Fruit fly (Drosophila melanogaster) whole organism, embryonic: ENCODE measurements around the gene Prp39.

ENCODE experiments used
- Abd-B ChIP-seq: fragments of 200-800 bp; sonication (Bioruptor generic); optimal IDR thresholded peaks from 2 replicates; lab custom pipeline; 2018; ENCODE audit warnings: missing biosample characterization, mild to moderate bottlenecking, missing genetic modification characterization, moderate library complexity
- Atf3 ChIP-seq: fragments of 200-800 bp; sonication (Bioruptor generic); optimal IDR thresholded peaks from 3 replicates; lab custom pipeline; 2016; ENCODE audit warnings: missing biosample characterization, missing genetic modification characterization
- CG11398 ChIP-seq: fragments of 200-800 bp; sonication (Bioruptor generic); optimal IDR thresholded peaks from 2 replicates; lab custom pipeline; 2016; ENCODE audit warnings: missing biosample characterization, missing genetic modification characterization
- CG15514 ChIP-seq: fragments of 200-800 bp; sonication (Bioruptor generic); optimal IDR thresholded peaks from 3 replicates; lab custom pipeline; 2017; ENCODE audit warnings: missing biosample characterization, missing genetic modification characterization, mild to moderate bottlenecking, moderate library complexity, missing genetic modification reagents
- CG18599 ChIP-seq: fragments of 200-800 bp; sonication (Bioruptor generic); optimal IDR thresholded peaks from 3 replicates; lab custom pipeline; 2017; ENCODE audit warnings: missing biosample characterization, missing genetic modification characterization, mild to moderate bottlenecking, moderate library complexity, missing genetic modification reagents
- CG2120 ChIP-seq: fragments of 200-800 bp; sonication (Bioruptor generic); optimal IDR thresholded peaks from 3 replicates; lab custom pipeline; 2016; ENCODE audit warnings: missing biosample characterization, missing genetic modification characterization
- CG2199 ChIP-seq: fragments of 200-800 bp; sonication (Bioruptor generic); IDR thresholded peaks from 3 replicates; pipeline ENCODE4 v1.3.6; 2022; ENCODE audit warnings: missing biosample characterization, missing genetic modification characterization
- CG2712 ChIP-seq: fragments of 200-800 bp; optimal IDR thresholded peaks from 3 replicates; lab custom pipeline; 2019; ENCODE audit warnings: missing biosample characterization, mild to moderate bottlenecking, missing genetic modification characterization, moderate library complexity
- CG3065 ChIP-seq: fragments of 200-800 bp; sonication (Bioruptor generic); optimal IDR thresholded peaks from 2 replicates; lab custom pipeline; 2016; ENCODE audit warnings: missing biosample characterization, missing genetic modification characterization
- CG31441 ChIP-seq: fragments of 200-800 bp; sonication (Bioruptor generic); IDR thresholded peaks from 2 replicates; pipeline ENCODE4 v1.3.6; 2022; ENCODE audit warnings: missing biosample characterization, missing genetic modification characterization
- CG7556 ChIP-seq: fragments of 200-800 bp; sonication (Bioruptor generic); optimal IDR thresholded peaks from 2 replicates; lab custom pipeline; 2017; ENCODE audit warnings: missing biosample characterization, mild to moderate bottlenecking, missing genetic modification characterization
- CG8089 ChIP-seq: fragments of 200-800 bp; sonication (Bioruptor generic); optimal IDR thresholded peaks from 3 replicates; lab custom pipeline; 2016; ENCODE audit warnings: missing biosample characterization, missing genetic modification characterization
- CG8281 ChIP-seq: fragments of 200-800 bp; sonication (Bioruptor generic); optimal IDR thresholded peaks from 2 replicates; lab custom pipeline; 2018; ENCODE audit warnings: missing biosample characterization, mild to moderate bottlenecking, missing genetic modification characterization, moderate library complexity
- CG8388 ChIP-seq: fragments of 200-800 bp; sonication (Bioruptor generic); optimal IDR thresholded peaks from 2 replicates; lab custom pipeline; 2019; ENCODE audit warnings: missing biosample characterization, mild to moderate bottlenecking, missing genetic modification characterization, moderate library complexity
- CG8944 ChIP-seq: fragments of 200-800 bp; sonication (Bioruptor generic); optimal IDR thresholded peaks from 3 replicates; lab custom pipeline; 2016; ENCODE audit warnings: missing biosample characterization, missing genetic modification characterization
- CTCF ChIP-seq: fragments of 200-800 bp; sonication (Bioruptor generic); optimal IDR thresholded peaks from 2 replicates; lab custom pipeline; 2017; ENCODE audit warnings: missing biosample characterization, mild to moderate bottlenecking, missing genetic modification characterization, moderate library complexity
- Chrac-16 ChIP-seq: fragments of 200-800 bp; sonication (Bioruptor generic); optimal IDR thresholded peaks from 3 replicates; lab custom pipeline; 2016; ENCODE audit warnings: missing biosample characterization, missing genetic modification characterization
- Deaf1 ChIP-seq: fragments of 200-800 bp; optimal IDR thresholded peaks from 3 replicates; lab custom pipeline; 2019; ENCODE audit warnings: missing biosample characterization, mild to moderate bottlenecking, missing genetic modification characterization, moderate library complexity
- Dip3 ChIP-seq: fragments of 200-800 bp; sonication (Bioruptor generic); optimal IDR thresholded peaks from 3 replicates; lab custom pipeline; 2016; ENCODE audit warnings: missing biosample characterization, missing genetic modification characterization
- Doc3 ChIP-seq: fragments of 200-800 bp; sonication (Bioruptor generic); IDR thresholded peaks from 3 replicates; pipeline ENCODE4 v1.3.6; 2022; ENCODE audit warnings: missing biosample characterization, missing genetic modification characterization; ENCODE audit not compliant: partially characterized antibody
- HLH3B ChIP-seq: fragments of 200-800 bp; sonication (Bioruptor generic); IDR thresholded peaks from 2 replicates; pipeline ENCODE4 v1.3.6; 2022; ENCODE audit warnings: missing biosample characterization, missing genetic modification characterization
- HmgZ ChIP-seq: fragments of 200-800 bp; sonication (Bioruptor generic); optimal IDR thresholded peaks from 2 replicates; lab custom pipeline; 2018; ENCODE audit warnings: missing biosample characterization, mild to moderate bottlenecking, missing genetic modification characterization
- Hr78 ChIP-seq, 2 experiments: fragments of 200-800 bp in 1 of 2; fragments of >200 bp in 1 of 2; sonication (Bioruptor generic) in 1 of 2; optimal IDR thresholded peaks; 2 replicates each; lab custom pipeline; 2017 to 2019; ENCODE audit warnings: missing biosample characterization in 2 of 2, missing genetic modification characterization in 2 of 2, mild to moderate bottlenecking in 1 of 2, moderate library complexity in 1 of 2
- Jarid2 ChIP-seq: fragments of 200-800 bp; sonication (Bioruptor generic); optimal IDR thresholded peaks from 3 replicates; lab custom pipeline; 2017; ENCODE audit warnings: mild to moderate bottlenecking, missing biosample characterization, missing genetic modification reagents, missing genetic modification characterization
- Meics ChIP-seq: fragments of 200-800 bp; sonication (Bioruptor generic); optimal IDR thresholded peaks from 2 replicates; lab custom pipeline; 2017; ENCODE audit warnings: missing biosample characterization, mild to moderate bottlenecking, missing genetic modification characterization
- Nf-YB ChIP-seq: fragments of 200-800 bp; sonication (Bioruptor generic); optimal IDR thresholded peaks from 3 replicates; lab custom pipeline; 2019; ENCODE audit warnings: missing biosample characterization, mild to moderate bottlenecking, missing genetic modification characterization, moderate library complexity
- Oaz ChIP-seq: fragments of 200-800 bp; sonication (Bioruptor generic); IDR thresholded peaks from 2 replicates; pipeline ENCODE4 v1.3.6; 2022; ENCODE audit warnings: missing biosample characterization, missing genetic modification characterization
- Ravus ChIP-seq: fragments of 200-800 bp; sonication (Bioruptor generic); IDR thresholded peaks from 2 replicates; pipeline ENCODE4 v1.3.6; 2022; ENCODE audit warnings: missing biosample characterization, missing genetic modification characterization
- Rx ChIP-seq: fragments of 200-800 bp; sonication (Bioruptor generic); IDR thresholded peaks from 2 replicates; pipeline ENCODE4 v1.3.6; 2022; ENCODE audit warnings: missing biosample characterization, missing genetic modification characterization
- Sin3A ChIP-seq: fragments of >200 bp; optimal IDR thresholded peaks from 2 replicates; lab custom pipeline; 2018
- Vsx1 ChIP-seq: fragments of 200-800 bp; sonication (Bioruptor generic); optimal IDR thresholded peaks from 2 replicates; lab custom pipeline; 2017; ENCODE audit warnings: missing biosample characterization, mild to moderate bottlenecking, missing genetic modification characterization, missing genetic modification reagents
- aop ChIP-seq: fragments of 200-800 bp; sonication (Bioruptor generic); IDR thresholded peaks from 2 replicates; pipeline ENCODE4 v1.3.6; 2022; ENCODE audit warnings: missing biosample characterization, missing genetic modification characterization
- bab2 ChIP-seq: fragments of 200-800 bp; sonication (Bioruptor generic); optimal IDR thresholded peaks from 2 replicates; lab custom pipeline; 2016; ENCODE audit warnings: missing biosample characterization, missing genetic modification characterization
- cas ChIP-seq: fragments of 200-800 bp; sonication (Bioruptor generic); IDR thresholded peaks from 2 replicates; pipeline ENCODE4 v1.3.6; 2022; ENCODE audit warnings: missing biosample characterization, missing genetic modification characterization
- crc ChIP-seq: fragments of 200-800 bp; sonication (Bioruptor generic); optimal IDR thresholded peaks from 2 replicates; lab custom pipeline; 2016; ENCODE audit warnings: missing biosample characterization, missing genetic modification characterization
- fu2 ChIP-seq: fragments of 200-800 bp; sonication (Bioruptor generic); optimal IDR thresholded peaks from 2 replicates; lab custom pipeline; 2016; ENCODE audit warnings: missing biosample characterization, missing genetic modification characterization
- gcm ChIP-seq: fragments of 200-800 bp; sonication (Bioruptor generic); optimal IDR thresholded peaks from 2 replicates; lab custom pipeline; 2019; ENCODE audit warnings: missing biosample characterization, mild to moderate bottlenecking, missing genetic modification characterization, moderate library complexity
- hb ChIP-seq: fragments of 200-800 bp; sonication (Bioruptor generic); IDR thresholded peaks from 3 replicates; pipeline ENCODE4 v1.3.6; 2022; ENCODE audit warnings: missing biosample characterization, missing genetic modification characterization; ENCODE audit not compliant: partially characterized antibody
- knrl ChIP-seq: fragments of 200-800 bp; sonication (Bioruptor generic); IDR thresholded peaks from 3 replicates; pipeline ENCODE4 v1.3.6; 2022; ENCODE audit warnings: missing biosample characterization, missing genetic modification characterization; ENCODE audit not compliant: partially characterized antibody
- lbe ChIP-seq: fragments of 200-800 bp; sonication (Bioruptor generic); optimal IDR thresholded peaks from 2 replicates; lab custom pipeline; 2016; ENCODE audit warnings: missing biosample characterization, mild to moderate bottlenecking, missing genetic modification characterization
- mld ChIP-seq: fragments of 200-800 bp; sonication (Bioruptor generic); IDR thresholded peaks from 3 replicates; pipeline ENCODE4 v1.3.6; 2022; ENCODE audit warnings: missing biosample characterization, missing genetic modification characterization; ENCODE audit not compliant: partially characterized antibody
- psq ChIP-seq: fragments of 200-800 bp; sonication (Bioruptor generic); optimal IDR thresholded peaks from 2 replicates; lab custom pipeline; 2017; ENCODE audit warnings: missing biosample characterization, missing genetic modification characterization
- tgo ChIP-seq: fragments of 200-800 bp; sonication (Bioruptor generic); IDR thresholded peaks from 3 replicates; pipeline ENCODE4 v1.3.6; 2022; ENCODE audit warnings: missing biosample characterization, missing genetic modification characterization
- ttk ChIP-seq: fragments of 200-800 bp; sonication (Bioruptor generic); IDR thresholded peaks from 2 replicates; pipeline ENCODE4 v2.1.2; 2022; ENCODE audit warnings: missing biosample characterization, missing genetic modification characterization
- tx ChIP-seq: fragments of 200-800 bp; sonication (Bioruptor generic); optimal IDR thresholded peaks from 2 replicates; lab custom pipeline; 2016; ENCODE audit warnings: missing biosample characterization, missing genetic modification characterization
- unpg ChIP-seq: fragments of 200-800 bp; sonication (Bioruptor generic); optimal IDR thresholded peaks from 3 replicates; lab custom pipeline; 2018; ENCODE audit warnings: missing biosample characterization, mild to moderate bottlenecking, missing genetic modification characterization, moderate library complexity
- vvl ChIP-seq: fragments of 200-800 bp; sonication (Bioruptor generic); IDR thresholded peaks from 2 replicates; pipeline ENCODE4 v1.3.6; 2022; ENCODE audit warnings: missing biosample characterization, missing genetic modification characterization
- wek ChIP-seq: fragments of 200-800 bp; sonication (Bioruptor generic); optimal IDR thresholded peaks from 3 replicates; lab custom pipeline; 2018; ENCODE audit warnings: missing biosample characterization, mild to moderate bottlenecking, missing genetic modification characterization, moderate library complexity
- yki ChIP-seq: fragments of >200 bp; optimal IDR thresholded peaks from 3 replicates; lab custom pipeline; 2018
- zfh2 ChIP-seq: fragments of 200-800 bp; sonication (Bioruptor generic); optimal IDR thresholded peaks from 2 replicates; lab custom pipeline; 2016; ENCODE audit warnings: missing biosample characterization, missing genetic modification characterization

Gene Prp39

DNA sequence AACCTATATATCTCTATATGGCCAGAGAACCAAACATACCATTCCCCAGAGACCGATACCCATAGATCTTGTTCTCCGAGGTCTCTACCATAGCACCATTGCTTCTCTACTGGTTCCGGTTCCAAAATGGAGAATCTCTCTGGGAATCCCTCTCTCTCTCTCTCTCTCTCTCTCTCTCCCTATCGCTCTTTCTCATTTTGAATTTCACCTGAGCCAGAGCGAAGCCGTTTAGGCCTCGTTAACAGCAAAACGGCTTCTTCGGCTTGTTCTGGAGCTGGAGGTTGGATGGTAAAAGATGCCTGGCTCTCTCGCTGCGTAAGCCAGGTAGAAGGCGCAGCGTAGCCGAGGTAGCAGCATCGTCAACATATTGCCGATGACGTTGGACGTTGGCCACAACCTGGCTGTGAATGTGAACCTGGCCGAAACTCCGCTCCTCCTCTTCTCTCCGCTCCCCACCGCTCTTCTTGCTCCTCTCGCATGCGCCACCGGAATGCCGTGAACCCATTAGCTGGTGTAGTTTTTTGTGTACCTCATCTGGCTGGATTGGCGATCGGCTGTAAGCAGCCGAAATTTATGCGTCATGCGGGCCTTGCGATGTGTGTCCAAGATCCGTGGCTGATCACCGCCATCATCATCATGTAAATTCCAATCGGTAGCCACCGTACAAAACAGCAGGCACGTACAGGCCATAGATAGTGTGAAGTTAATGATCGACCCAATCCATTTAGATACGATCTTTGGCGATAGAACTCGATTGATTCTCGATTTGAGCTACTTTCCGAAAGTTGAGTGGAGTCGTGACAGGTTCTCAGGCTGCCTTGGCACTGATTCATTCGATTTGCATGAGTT lies 49.6 kb downstream of the Prp39 start (continued):
- TF ChIP-seq CG15514 (GFP tag; lab: Kevin White, UChicago) (peak; percentile 97), CG8388 (GFP tag; lab: Kevin White, UChicago) (no peak), CG7556 (GFP tag; lab: Kevin White, UChicago) (no peak), Nf-YB (GFP tag; lab: Kevin White, UChicago) (no peak), yki (lab: Kevin White, UChicago) (peak; percentile 95), fu2 (GFP tag; lab: Kevin White, UChicago) (no peak), Jarid2 (GFP tag; lab: Kevin White, UChicago) (peak; percentile 19), CG2712 (tag; lab: Kevin White, UChicago) (no peak), CTCF (GFP tag; lab: Kevin White, UChicago) (no peak), wek (GFP tag; lab: Kevin White, UChicago) (no peak), CG3065 (GFP tag; lab: Kevin White, UChicago) (no peak), Abd-B (GFP tag; lab: Kevin White, UChicago) (no peak), CG8089 (GFP tag; lab: Kevin White, UChicago) (no peak), Oaz (GFP tag; lab: Robert Waterston, UW) (no peak), Rx (GFP tag; lab: Robert Waterston, UW) (no peak), CG31441 (GFP tag; lab: Robert Waterston, UW) (no peak), psq (GFP tag; lab: Kevin White, UChicago) (peak; percentile 39), ttk (no peak), aop (no peak), zfh2 (GFP tag; lab: Kevin White, UChicago) (no peak), Ravus (GFP tag; lab: Robert Waterston, UW) (peak; percentile 58; the same call in 1 of the 2 replicates), gcm (GFP tag; lab: Kevin White, UChicago) (peak; percentile 15), vvl (GFP tag; lab: Robert Waterston, UW) (peak; percentile 39; the same call in 1 of the 2 replicates), cas (GFP tag; lab: Robert Waterston, UW) (no peak), knrl (no peak), CG11398 (GFP tag; lab: Kevin White, UChicago) (no peak), Hr78 (GFP tag; optimal IDR thresholded peaks at IDR 0.05; lab: Kevin White, UChicago) (peak in 1 of 2 experiments; percentile 55), CG8944 (no peak), CG2199 (GFP tag; lab: Robert Waterston, UW) (peak; percentile 41; the same call in 1 of the 3 replicates), Meics (GFP tag; lab: Kevin White, UChicago) (no peak), tgo (GFP tag; lab: Robert Waterston, UW) (no peak), Atf3 (GFP tag; lab: Kevin White, UChicago) (peak; percentile 2), HLH3B (GFP tag; lab: Robert Waterston, UW) (no peak), mld (0 out of 3 replicates have a peak, but pooled peaks have one; percentile 17), crc (no peak), tx (GFP tag; lab: Kevin White, UChicago) (no peak), bab2 (no peak), Vsx1 (GFP tag; lab: Kevin White, UChicago) (no peak), unpg (GFP tag; lab: Kevin White, UChicago) (no peak), CG18599 (GFP tag; lab: Kevin White, UChicago) (no peak), CG8281 (no peak), Deaf1 (tag; lab: Kevin White, UChicago) (peak; percentile 64), Sin3A (lab: Kevin White, UChicago) (no peak), lbe (peak; percentile 74), Dip3 (no peak), CG2120 (GFP tag; lab: Kevin White, UChicago) (no peak), Doc3 (GFP tag; lab: Robert Waterston, UW) (peak; percentile 18; the same call in 1 of the 3 replicates), HmgZ (tag; lab: Kevin White, UChicago) (no peak), Chrac-16 (GFP tag; lab: Kevin White, UChicago) (no peak), hb (GFP tag; lab: Robert Waterston, UW) (no peak)
